Worm (Caenorhabditis elegans): Measurements from ENCODE around the gene F53F8.7.

DNA sequence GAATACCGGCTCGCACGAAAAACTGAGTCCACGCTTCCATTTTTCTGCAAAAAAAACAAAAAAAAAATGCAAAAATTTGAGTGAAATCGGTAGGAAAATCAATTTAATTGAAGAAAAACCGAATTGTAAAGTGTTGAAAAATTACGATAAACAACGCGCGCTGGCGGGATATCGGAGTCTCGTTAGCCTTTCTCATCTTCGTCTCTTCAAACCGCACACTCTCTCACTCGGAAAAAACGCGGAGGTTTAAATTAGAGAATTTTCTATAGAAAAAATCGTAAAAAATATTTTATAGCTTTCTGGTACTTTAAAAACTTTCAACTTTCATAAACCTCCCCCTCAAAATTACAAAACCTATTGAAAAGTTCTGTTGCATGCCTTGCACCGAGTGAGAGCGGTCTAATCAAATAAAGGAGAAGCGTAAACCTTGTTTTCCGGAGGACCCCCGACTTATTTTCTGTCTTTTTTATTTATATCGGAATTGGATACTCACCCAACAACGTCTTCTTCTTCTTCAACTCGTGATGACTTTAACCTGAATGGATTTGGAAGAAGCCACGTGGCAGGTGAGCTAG lies 5.9 kb upstream of the F53F8.7 start, which contains the start of the genes F53F8.5 and F53F8.6:
- peak; percentile 4 for TF ChIP-seq pha-4 (tag; optimal IDR thresholded peaks at IDR 0.05)
- TF ChIP-seq ztf-11 (tag; optimal IDR thresholded peaks at IDR 0.05), result no peak
- no peak for TF ChIP-seq nhr-237 (tag; optimal IDR thresholded peaks at IDR 0.05)
- TF ChIP-seq elt-3 (tag; optimal IDR thresholded peaks at IDR 0.05), result no peak
- no peak for TF ChIP-seq nhr-2 (tag; optimal IDR thresholded peaks at IDR 0.05)
- TF ChIP-seq snpc-4 (tag; optimal IDR thresholded peaks at IDR 0.05), result no peak
- TF ChIP-seq ceh-39 (tag; optimal IDR thresholded peaks at IDR 0.05), result no peak
- TF ChIP-seq lsy-2 (tag; optimal IDR thresholded peaks at IDR 0.05), result peak; percentile 53
- no peak for TF ChIP-seq nhr-12 (tag; optimal IDR thresholded peaks at IDR 0.05)
- no peak for TF ChIP-seq blmp-1 (tag; optimal IDR thresholded peaks at IDR 0.05)
- no peak for TF ChIP-seq ham-2 (GFP tag; optimal IDR thresholded peaks at IDR 0.05)
- TF ChIP-seq nhr-28 (tag; optimal IDR thresholded peaks at IDR 0.05), result no peak
- TF ChIP-seq mep-1 (tag; optimal IDR thresholded peaks at IDR 0.05), result no peak

Data from whole organism, mixed stage, embryonic.